Fruit fly (Drosophila melanogaster): Measurements from ENCODE around the gene Gr93c.

Gene Gr93c

DNA sequence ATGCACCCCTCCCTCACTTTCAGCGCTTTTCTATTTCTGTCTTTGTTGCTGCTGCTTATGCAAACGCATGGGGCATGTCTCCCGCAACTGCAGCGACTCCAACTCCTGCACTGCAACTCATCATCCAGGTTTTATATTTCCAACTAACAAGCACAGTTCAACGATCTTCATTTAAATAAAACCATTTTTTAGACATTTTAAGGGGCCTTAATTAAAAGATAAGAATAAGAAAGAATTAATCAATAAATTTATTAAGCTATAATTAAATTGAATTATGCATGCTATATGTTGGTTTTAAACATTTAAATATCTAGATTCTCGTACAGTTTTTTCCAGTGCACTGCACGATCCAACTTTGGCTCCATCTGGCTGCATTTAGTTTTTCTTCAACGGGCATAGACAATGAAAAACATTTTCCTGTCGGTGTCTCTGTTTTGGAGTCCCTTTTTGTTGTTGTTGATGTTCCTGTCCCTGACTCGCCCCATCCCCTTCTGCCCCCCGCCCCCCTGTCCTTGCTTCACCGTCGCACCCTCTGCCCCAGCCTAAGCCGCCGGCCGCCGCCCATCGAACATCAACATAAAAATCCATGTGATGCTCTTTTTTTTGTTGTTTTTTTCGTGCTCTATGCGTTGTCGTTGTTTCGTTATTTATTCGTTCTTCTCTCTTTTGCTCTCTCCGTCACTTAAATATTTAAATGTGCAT is 16.1 kb downstream of the Gr93c start (continued):
- TF ChIP-seq CG17359 (tag; optimal IDR thresholded peaks at IDR 0.05), result peak; percentile 67
- peak; percentile 32 for TF ChIP-seq HmgZ (tag; optimal IDR thresholded peaks at IDR 0.05)
- TF ChIP-seq Chrac-16 (GFP tag; optimal IDR thresholded peaks at IDR 0.05), result peak; percentile 50
- TF ChIP-seq lilli (GFP tag; optimal IDR thresholded peaks at IDR 0.05), result peak; percentile 2
- no peak for TF ChIP-seq mirr (GFP tag; optimal IDR thresholded peaks at IDR 0.05)
- peak; percentile 61 for TF ChIP-seq ewg (GFP tag; optimal IDR thresholded peaks at IDR 0.05)
- peak; percentile 54 for TF ChIP-seq CG10209 (GFP tag; optimal IDR thresholded peaks at IDR 0.05)
- peak; percentile 55 for TF ChIP-seq CG8359 (GFP tag; optimal IDR thresholded peaks at IDR 0.05; ENCODE audit: borderline replicate concordance)
- TF ChIP-seq HLH3B (GFP tag; IDR thresholded peaks at IDR 0.05), result peak; percentile 54; the same call in 1 of the 2 replicates
- TF ChIP-seq Sox102F (GFP tag; optimal IDR thresholded peaks at IDR 0.05), result peak; percentile 75
- peak; percentile 41 for TF ChIP-seq Hsf (GFP tag; optimal IDR thresholded peaks at IDR 0.05)
- peak; percentile 47 for TF ChIP-seq sqz (GFP tag; optimal IDR thresholded peaks at IDR 0.05)
- no peak for TF ChIP-seq Hand (GFP tag; optimal IDR thresholded peaks at IDR 0.05)
- TF ChIP-seq ac (GFP tag; optimal IDR thresholded peaks at IDR 0.05), result peak; percentile 50
- no peak for TF ChIP-seq BtbVII (GFP tag; optimal IDR thresholded peaks at IDR 0.05)
- peak; percentile 57 for TF ChIP-seq Asciz (GFP tag; optimal IDR thresholded peaks at IDR 0.05)
- TF ChIP-seq CG6813 (GFP tag; optimal IDR thresholded peaks at IDR 0.05), result peak; percentile 52
- TF ChIP-seq gcm (GFP tag; optimal IDR thresholded peaks at IDR 0.05), result peak; percentile 87
- no peak for TF ChIP-seq Dad (GFP tag; optimal IDR thresholded peaks at IDR 0.05)
- no peak for TF ChIP-seq Fer3 (tag; optimal IDR thresholded peaks at IDR 0.05)
- peak; percentile 79 for TF ChIP-seq CG7839 (tag; optimal IDR thresholded peaks at IDR 0.05)
- TF ChIP-seq Spps (tag; optimal IDR thresholded peaks at IDR 0.05), result peak; percentile 85
- no peak for TF ChIP-seq vfl (GFP tag; optimal IDR thresholded peaks at IDR 0.05)
- TF ChIP-seq Deaf1 (tag; optimal IDR thresholded peaks at IDR 0.05), result peak; percentile 6
- peak; percentile 91 for TF ChIP-seq CG12391 (tag; optimal IDR thresholded peaks at IDR 0.05)
- no peak for TF ChIP-seq CG13894 (tag; optimal IDR thresholded peaks at IDR 0.05)
- peak; percentile 8 for TF ChIP-seq CG9797 (GFP tag; optimal IDR thresholded peaks at IDR 0.05)
- peak; percentile 53 for TF ChIP-seq CG17385 (GFP tag; optimal IDR thresholded peaks at IDR 0.05)
- TF ChIP-seq unpg (GFP tag; optimal IDR thresholded peaks at IDR 0.05), result peak; percentile 89
- no peak for TF ChIP-seq sr (GFP tag; IDR thresholded peaks at IDR 0.05)
- no peak for TF ChIP-seq Atf6 (GFP tag; IDR thresholded peaks at IDR 0.05)
- no peak for TF ChIP-seq da (GFP tag; optimal IDR thresholded peaks at IDR 0.05)
- TF ChIP-seq stwl (tag; optimal IDR thresholded peaks at IDR 0.05), result peak; percentile 53
- TF ChIP-seq CG4360 (GFP tag; IDR thresholded peaks at IDR 0.05), result no peak
- TF ChIP-seq so (GFP tag; IDR thresholded peaks at IDR 0.05), result peak; percentile 43; the same call in 1 of the 3 replicates
- TF ChIP-seq phol (tag; optimal IDR thresholded peaks at IDR 0.05), result peak; percentile 89
- peak; percentile 96 for TF ChIP-seq CG10979 (tag; optimal IDR thresholded peaks at IDR 0.05)
- peak; percentile 56 for TF ChIP-seq CG1603 (tag; optimal IDR thresholded peaks at IDR 0.05)
- no peak for TF ChIP-seq CG10565 (GFP tag; optimal IDR thresholded peaks at IDR 0.05)
- peak; percentile 54 for TF ChIP-seq Hr3 (GFP tag; optimal IDR thresholded peaks at IDR 0.05)
- no peak for TF ChIP-seq Antp (GFP tag; optimal IDR thresholded peaks at IDR 0.05)
- peak; percentile 28 for TF ChIP-seq CG18476 (GFP tag; optimal IDR thresholded peaks at IDR 0.05)
- peak; percentile 27 for TF ChIP-seq CG18764 (GFP tag; optimal IDR thresholded peaks at IDR 0.05)
- TF ChIP-seq Atf3 (GFP tag; optimal IDR thresholded peaks at IDR 0.05), result no peak
- no peak for TF ChIP-seq Tbp (GFP tag; optimal IDR thresholded peaks at IDR 0.05)
- TF ChIP-seq CG5953 (GFP tag; IDR thresholded peaks at IDR 0.05), result no peak
- no peak for TF ChIP-seq Side (GFP tag; optimal IDR thresholded peaks at IDR 0.05)
- TF ChIP-seq CG8924 (tag; optimal IDR thresholded peaks at IDR 0.05), result peak; percentile 78
- TF ChIP-seq onecut (GFP tag; IDR thresholded peaks at IDR 0.05), result peak; percentile 31; the same call in 1 of the 2 replicates

Measured in whole organism, embryonic.